Fruit fly (Drosophila melanogaster) whole organism, embryonic: ENCODE results near the gene CG6225.

Experiments
- Asciz ChIP-seq: fragments of 200-800 bp; sonication (Bioruptor generic); optimal IDR thresholded peaks from 2 replicates; lab custom pipeline; 2017; ENCODE audit warnings: missing biosample characterization, mild to moderate bottlenecking, missing genetic modification characterization, missing genetic modification reagents
- CG1024 ChIP-seq: fragments of 200-800 bp; sonication (Bioruptor generic); IDR thresholded peaks from 2 replicates; pipeline ENCODE4 v1.3.6; 2022; ENCODE audit warnings: missing biosample characterization, missing genetic modification characterization
- CG10274 ChIP-seq: fragments of 200-800 bp; sonication (Bioruptor generic); optimal IDR thresholded peaks from 3 replicates; lab custom pipeline; 2017; ENCODE audit warnings: missing biosample characterization, mild to moderate bottlenecking, missing genetic modification characterization
- CG11093 ChIP-seq: fragments of 200-800 bp; sonication (Bioruptor generic); IDR thresholded peaks from 3 replicates; pipeline ENCODE4 v1.3.6; 2022; ENCODE audit warnings: missing biosample characterization, missing genetic modification characterization
- CG11560 ChIP-seq: fragments of 200-800 bp; sonication (Bioruptor generic); IDR thresholded peaks from 3 replicates; pipeline ENCODE4 v1.3.6; 2022; ENCODE audit warnings: missing biosample characterization, missing genetic modification characterization
- CG11695 ChIP-seq: fragments of 200-800 bp; sonication (Bioruptor generic); IDR thresholded peaks from 3 replicates; pipeline ENCODE4 v1.3.6; 2022; ENCODE audit warnings: missing biosample characterization, missing genetic modification characterization
- CG12155 ChIP-seq: fragments of 200-800 bp; sonication (Bioruptor generic); optimal IDR thresholded peaks from 3 replicates; lab custom pipeline; 2016; ENCODE audit warnings: missing biosample characterization, missing genetic modification characterization
- CG14441 ChIP-seq: fragments of 200-800 bp; sonication (Bioruptor generic); IDR thresholded peaks from 2 replicates; pipeline ENCODE4 v1.3.6; 2022; ENCODE audit warnings: missing biosample characterization, missing genetic modification characterization
- CG15601 ChIP-seq: fragments of 200-800 bp; sonication (Bioruptor generic); optimal IDR thresholded peaks from 3 replicates; lab custom pipeline; 2019; ENCODE audit warnings: missing biosample characterization, mild to moderate bottlenecking, missing genetic modification characterization, moderate library complexity
- CG15696 ChIP-seq: fragments of 200-800 bp; sonication (Bioruptor generic); optimal IDR thresholded peaks from 2 replicates; lab custom pipeline; 2019; ENCODE audit warnings: missing biosample characterization, mild to moderate bottlenecking, missing genetic modification characterization, moderate library complexity
- CG1603 ChIP-seq: fragments of 200-800 bp; sonication (Bioruptor generic); optimal IDR thresholded peaks from 2 replicates; lab custom pipeline; 2019; ENCODE audit warnings: missing biosample characterization, mild to moderate bottlenecking, missing genetic modification characterization, moderate library complexity
- CG17359 ChIP-seq: fragments of 200-800 bp; sonication (Bioruptor generic); optimal IDR thresholded peaks from 3 replicates; lab custom pipeline; 2018; ENCODE audit warnings: missing biosample characterization, mild to moderate bottlenecking, missing genetic modification characterization, moderate library complexity
- CG18262 ChIP-seq: fragments of 200-800 bp; optimal IDR thresholded peaks from 3 replicates; lab custom pipeline; 2019; ENCODE audit warnings: missing biosample characterization, mild to moderate bottlenecking, missing genetic modification characterization, moderate library complexity
- CG1832 ChIP-seq: fragments of 200-800 bp; sonication (Bioruptor generic); optimal IDR thresholded peaks from 2 replicates; lab custom pipeline; 2017; ENCODE audit warnings: missing biosample characterization, mild to moderate bottlenecking, missing genetic modification characterization, inconsistent platforms
- CG2678 ChIP-seq: fragments of 200-800 bp; sonication (Bioruptor generic); optimal IDR thresholded peaks from 3 replicates; lab custom pipeline; 2019; ENCODE audit warnings: missing biosample characterization, mild to moderate bottlenecking, missing genetic modification characterization, moderate library complexity
- CG43689 ChIP-seq: fragments of 200-800 bp; sonication (Bioruptor generic); IDR thresholded peaks from 2 replicates; pipeline ENCODE4 v1.3.6; 2022; ENCODE audit warnings: missing biosample characterization, missing genetic modification characterization
- CG4730 ChIP-seq: fragments of 200-800 bp; sonication (Bioruptor generic); IDR thresholded peaks from 2 replicates; pipeline ENCODE4 v1.3.6; 2022; ENCODE audit warnings: missing biosample characterization, missing genetic modification characterization
- CG6175 ChIP-seq: fragments of 200-800 bp; sonication (Bioruptor generic); IDR thresholded peaks from 3 replicates; pipeline ENCODE4 v1.3.6; 2022; ENCODE audit warnings: missing biosample characterization, missing genetic modification characterization
- CG7357 ChIP-seq: fragments of 200-800 bp; sonication (Bioruptor generic); IDR thresholded peaks from 3 replicates; pipeline ENCODE4 v1.3.6; 2022; ENCODE audit warnings: missing biosample characterization, missing genetic modification characterization
- CG8281 ChIP-seq: fragments of 200-800 bp; sonication (Bioruptor generic); optimal IDR thresholded peaks from 2 replicates; lab custom pipeline; 2018; ENCODE audit warnings: missing biosample characterization, mild to moderate bottlenecking, missing genetic modification characterization, moderate library complexity
- CG9437 ChIP-seq: fragments of 200-800 bp; sonication (Bioruptor generic); optimal IDR thresholded peaks from 2 replicates; lab custom pipeline; 2018; ENCODE audit warnings: missing biosample characterization, mild to moderate bottlenecking, missing genetic modification characterization
- CG9609 ChIP-seq: fragments of 200-800 bp; sonication (Bioruptor generic); optimal IDR thresholded peaks from 3 replicates; lab custom pipeline; 2016; ENCODE audit warnings: missing biosample characterization, missing genetic modification characterization
- CG9727 ChIP-seq: fragments of 200-800 bp; sonication (Bioruptor generic); optimal IDR thresholded peaks from 3 replicates; lab custom pipeline; 2017; ENCODE audit warnings: missing biosample characterization, mild to moderate bottlenecking, missing genetic modification characterization
- CHES-1-like ChIP-seq: fragments of 200-800 bp; sonication (Bioruptor generic); optimal IDR thresholded peaks from 2 replicates; lab custom pipeline; 2016; ENCODE audit warnings: missing biosample characterization, missing genetic modification characterization
- Dad ChIP-seq: fragments of 200-800 bp; sonication (Bioruptor generic); optimal IDR thresholded peaks from 3 replicates; lab custom pipeline; 2016; ENCODE audit warnings: missing biosample characterization, missing genetic modification characterization
- Dek ChIP-seq: fragments of 200-800 bp; sonication (Bioruptor generic); optimal IDR thresholded peaks from 3 replicates; lab custom pipeline; 2019; ENCODE audit warnings: missing biosample characterization, mild to moderate bottlenecking, missing genetic modification characterization, moderate library complexity
- H2.0 ChIP-seq: fragments of 200-800 bp; sonication (Bioruptor generic); IDR thresholded peaks from 2 replicates; pipeline ENCODE4 v1.3.6; 2022; ENCODE audit warnings: missing biosample characterization, missing genetic modification characterization
- HLHmδ ChIP-seq: fragments of 200-800 bp; sonication (Bioruptor generic); optimal IDR thresholded peaks from 2 replicates; lab custom pipeline; 2018; ENCODE audit warnings: missing biosample characterization, mild to moderate bottlenecking, missing genetic modification characterization, moderate library complexity
- Mad ChIP-seq: fragments of 200-800 bp; sonication (Bioruptor generic); optimal IDR thresholded peaks from 2 replicates; lab custom pipeline; 2016; ENCODE audit warnings: missing biosample characterization, missing genetic modification characterization
- ci ChIP-seq: fragments of 200-800 bp; sonication (Bioruptor generic); IDR thresholded peaks from 3 replicates; pipeline ENCODE4 v1.3.6; 2022; ENCODE audit warnings: missing biosample characterization, missing genetic modification characterization
- danr ChIP-seq: fragments of 200-800 bp; sonication (Bioruptor generic); IDR thresholded peaks from 2 replicates; pipeline ENCODE4 v1.3.6; 2022; ENCODE audit warnings: missing biosample characterization, missing genetic modification characterization
- ftz-f1 ChIP-seq: fragments of 200-800 bp; sonication (Bioruptor generic); optimal IDR thresholded peaks from 2 replicates; lab custom pipeline; 2016; ENCODE audit warnings: missing biosample characterization, missing genetic modification characterization
- gcm ChIP-seq: fragments of 200-800 bp; sonication (Bioruptor generic); optimal IDR thresholded peaks from 2 replicates; lab custom pipeline; 2019; ENCODE audit warnings: missing biosample characterization, mild to moderate bottlenecking, missing genetic modification characterization, moderate library complexity
- gt ChIP-seq: fragments of 200-800 bp; sonication (Bioruptor generic); IDR thresholded peaks from 2 replicates; pipeline ENCODE4 v1.3.6; 2022; ENCODE audit warnings: missing biosample characterization, missing genetic modification characterization
- ind ChIP-seq: fragments of 200-800 bp; sonication (Bioruptor generic); optimal IDR thresholded peaks from 3 replicates; lab custom pipeline; 2016; ENCODE audit warnings: missing biosample characterization, missing genetic modification characterization
- insv ChIP-seq, 2 experiments: fragments of 200-800 bp; sonication (Bioruptor generic); optimal IDR thresholded peaks; 3 replicates each; lab custom pipeline; 2016 to 2018; ENCODE audit warnings: missing biosample characterization in 2 of 2, missing genetic modification characterization in 2 of 2
- lola ChIP-seq, 3 experiments: fragments of >200 bp in 2 of 3; fragments of 200-800 bp in 1 of 3; sonication (Bioruptor generic) in 1 of 3; optimal IDR thresholded peaks; 2 replicates each; lab custom pipeline; 2017 to 2019; ENCODE audit warnings: missing biosample characterization in 3 of 3, missing genetic modification characterization in 3 of 3, mild to moderate bottlenecking in 1 of 3, moderate library complexity in 1 of 3
- mam ChIP-seq: fragments of 200-800 bp; sonication (Bioruptor generic); optimal IDR thresholded peaks from 3 replicates; lab custom pipeline; 2016; ENCODE audit warnings: missing biosample characterization, missing genetic modification characterization
- nom ChIP-seq: fragments of 200-800 bp; sonication (Bioruptor generic); optimal IDR thresholded peaks from 2 replicates; lab custom pipeline; 2017; ENCODE audit warnings: missing biosample characterization, missing genetic modification characterization, mild to moderate bottlenecking, moderate library complexity, missing genetic modification reagents
- otp ChIP-seq: fragments of 200-800 bp; sonication (Bioruptor generic); IDR thresholded peaks from 3 replicates; pipeline ENCODE4, ENCODE4 v1.3.6; 2022; ENCODE audit warnings: missing biosample characterization, missing genetic modification characterization
- pan ChIP-seq, 4 experiments: fragments of >200 bp in 3 of 4; fragments of 200-800 bp in 1 of 4; sonication (Bioruptor generic) in 1 of 4; optimal IDR thresholded peaks in 3 of 4; IDR thresholded peaks in 1 of 4; 2 replicates each; pipeline versions ENCODE4 v1.3.6 to Lab custom; 2017 to 2022; ENCODE audit warnings: missing biosample characterization in 2 of 4, missing genetic modification characterization in 2 of 4, mixed read lengths in 1 of 4
- peb ChIP-seq: fragments of 200-800 bp; sonication (Bioruptor generic); IDR thresholded peaks from 2 replicates; pipeline ENCODE4 v1.3.6; 2022; ENCODE audit warnings: missing biosample characterization, missing genetic modification characterization
- pros ChIP-seq: fragments of 200-800 bp; sonication (Bioruptor generic); optimal IDR thresholded peaks from 3 replicates; lab custom pipeline; 2019; ENCODE audit warnings: missing biosample characterization, mild to moderate bottlenecking, missing genetic modification characterization, moderate library complexity
- sc ChIP-seq, 3 experiments: fragments of >200 bp in 2 of 3; fragments of 200-800 bp in 1 of 3; sonication (Bioruptor generic) in 1 of 3; optimal IDR thresholded peaks; 2 replicates in 2 of 3; 3 replicates in 1 of 3; lab custom pipeline; 2017; ENCODE audit warnings: mild to moderate bottlenecking in 1 of 3, missing biosample characterization in 1 of 3, missing genetic modification characterization in 1 of 3, missing genetic modification reagents in 1 of 3
- schlank ChIP-seq: fragments of 200-800 bp; sonication (Bioruptor generic); optimal IDR thresholded peaks from 2 replicates; lab custom pipeline; 2018; ENCODE audit warnings: missing biosample characterization, mild to moderate bottlenecking, missing genetic modification characterization
- slou ChIP-seq: fragments of 200-800 bp; sonication (Bioruptor generic); optimal IDR thresholded peaks from 3 replicates; lab custom pipeline; 2016; ENCODE audit warnings: missing biosample characterization, missing genetic modification characterization
- sqz ChIP-seq: fragments of 200-800 bp; sonication (Bioruptor generic); optimal IDR thresholded peaks from 3 replicates; lab custom pipeline; 2018; ENCODE audit warnings: missing biosample characterization, mild to moderate bottlenecking, missing genetic modification characterization
- tgo ChIP-seq: fragments of 200-800 bp; sonication (Bioruptor generic); IDR thresholded peaks from 3 replicates; pipeline ENCODE4 v1.3.6; 2022; ENCODE audit warnings: missing biosample characterization, missing genetic modification characterization
- vnd ChIP-seq: fragments of 200-800 bp; sonication (Bioruptor generic); IDR thresholded peaks from 3 replicates; pipeline ENCODE4 v1.3.6; 2022; ENCODE audit warnings: missing biosample characterization, missing genetic modification characterization; ENCODE audit not compliant: partially characterized antibody
- z ChIP-seq: fragments of 200-800 bp; sonication (Bioruptor generic); IDR thresholded peaks from 3 replicates; pipeline ENCODE4 v1.3.6; 2022; ENCODE audit warnings: missing biosample characterization, missing genetic modification characterization

Gene CG6225

dm6 chr3R:12697571-12698039 lies 43.2 kb downstream of the CG6225 start (continued):
- TF ChIP-seq pan (optimal IDR thresholded peaks at IDR 0.05; lab: Kevin White, UChicago) = no peak
- no peak for TF ChIP-seq pan (GFP tag; optimal IDR thresholded peaks at IDR 0.05 in 1 of 2, IDR thresholded peaks at IDR 0.05 in 1 of 2)
- TF ChIP-seq CG43689 = no peak
- no peak for TF ChIP-seq gt (GFP tag; lab: Robert Waterston, UW)
- TF ChIP-seq CG15601 (tag; lab: Kevin White, UChicago) = peak; percentile 40
- TF ChIP-seq HLHmδ (GFP tag; lab: Kevin White, UChicago) = peak; percentile 50
- peak; percentile 19 for TF ChIP-seq CG12155
- no peak for TF ChIP-seq CG11560 (tag; lab: Robert Waterston, UW)
- TF ChIP-seq CG15696 (tag; lab: Kevin White, UChicago) = no peak
- TF ChIP-seq tgo (GFP tag; lab: Robert Waterston, UW) = no peak
- TF ChIP-seq CG8281 (tag; lab: Kevin White, UChicago) = no peak
- no peak for TF ChIP-seq CG4730
- TF ChIP-seq ftz-f1 (GFP tag; lab: Kevin White, UChicago) = no peak
- TF ChIP-seq vnd (GFP tag; lab: Robert Waterston, UW) = peak; percentile 48; the same call in 1 of the 3 replicates
- peak; percentile 5 for TF ChIP-seq CG18262 (tag; lab: Kevin White, UChicago)
- no peak for TF ChIP-seq lola (GFP tag; optimal IDR thresholded peaks at IDR 0.05; lab: Kevin White, UChicago)
- no peak for TF ChIP-seq CG11093 (GFP tag; lab: Robert Waterston, UW)
- TF ChIP-seq Dad = no peak
- no peak for TF ChIP-seq CG1024 (GFP tag; lab: Robert Waterston, UW)
- TF ChIP-seq otp (GFP tag; lab: Robert Waterston, UW) = no peak
- no peak for TF ChIP-seq pros (GFP tag; lab: Kevin White, UChicago)
- no peak for TF ChIP-seq ind (GFP tag; lab: Kevin White, UChicago)
- no peak for TF ChIP-seq CHES-1-like (GFP tag; lab: Kevin White, UChicago)
- TF ChIP-seq CG9609 (GFP tag; lab: Kevin White, UChicago) = no peak
- TF ChIP-seq CG1832 (GFP tag; lab: Kevin White, UChicago) = no peak
- no peak for TF ChIP-seq sqz
- TF ChIP-seq Mad = peak; percentile 1
- no peak for TF ChIP-seq H2.0
- TF ChIP-seq CG17359 (tag; lab: Kevin White, UChicago) = no peak
- no peak for TF ChIP-seq CG9437
- no peak for TF ChIP-seq ci (GFP tag; lab: Robert Waterston, UW)
- TF ChIP-seq danr (GFP tag; lab: Robert Waterston, UW) = no peak
- no peak for TF ChIP-seq CG6175 (GFP tag; lab: Robert Waterston, UW)
- no peak for TF ChIP-seq insv (GFP tag; optimal IDR thresholded peaks at IDR 0.05; lab: Kevin White, UChicago)
- TF ChIP-seq CG11695 = no peak
- no peak for TF ChIP-seq CG1603
- TF ChIP-seq Dek (tag; lab: Kevin White, UChicago) = no peak
- no peak for TF ChIP-seq CG14441 (GFP tag; lab: Robert Waterston, UW)
- TF ChIP-seq sc (optimal IDR thresholded peaks at IDR 0.05; lab: Kevin White, UChicago) = no peak
- TF ChIP-seq sc (GFP tag; optimal IDR thresholded peaks at IDR 0.05; lab: Kevin White, UChicago) = no peak
- no peak for TF ChIP-seq schlank
- TF ChIP-seq slou (GFP tag; lab: Kevin White, UChicago) = no peak
- TF ChIP-seq CG10274 (GFP tag; lab: Kevin White, UChicago) = no peak
- TF ChIP-seq z (GFP tag; lab: Robert Waterston, UW) = no peak
- TF ChIP-seq CG9727 = no peak
- no peak for TF ChIP-seq gcm (GFP tag; lab: Kevin White, UChicago)
- TF ChIP-seq Asciz (GFP tag; lab: Kevin White, UChicago) = no peak
- no peak for TF ChIP-seq peb (GFP tag; lab: Robert Waterston, UW)
- TF ChIP-seq nom (GFP tag; lab: Kevin White, UChicago) = peak; percentile 40
- no peak for TF ChIP-seq mam (GFP tag; lab: Kevin White, UChicago)
- TF ChIP-seq CG2678 = no peak
- no peak for TF ChIP-seq CG7357 (GFP tag; lab: Robert Waterston, UW)
